Fruit fly (Drosophila melanogaster) whole organism, prepupa: ENCODE data around the gene pim.

Experiments used
- CG10631 ChIP-seq: fragments of 200-800 bp; sonication (Bioruptor generic); optimal IDR thresholded peaks from 2 replicates; lab custom pipeline; 2016; ENCODE audit warnings: missing biosample characterization, missing genetic modification characterization
- CG10669 ChIP-seq: fragments of 200-800 bp; sonication (Bioruptor generic); optimal IDR thresholded peaks from 3 replicates; lab custom pipeline; 2018; ENCODE audit warnings: missing biosample characterization, mild to moderate bottlenecking, missing genetic modification characterization, moderate library complexity
- CG11762 ChIP-seq: fragments of 200-800 bp; sonication (Bioruptor generic); optimal IDR thresholded peaks from 3 replicates; lab custom pipeline; 2016; ENCODE audit warnings: missing biosample characterization, missing genetic modification characterization; ENCODE audit not compliant: insufficient read depth
- CG1621 ChIP-seq: fragments of 200-800 bp; sonication (Bioruptor generic); optimal IDR thresholded peaks from 3 replicates; lab custom pipeline; 2018; ENCODE audit warnings: missing biosample characterization, mild to moderate bottlenecking, missing genetic modification characterization
- CG16779 ChIP-seq: fragments of 200-800 bp; sonication (Bioruptor generic); optimal IDR thresholded peaks from 3 replicates; lab custom pipeline; 2017; ENCODE audit warnings: missing biosample characterization, mild to moderate bottlenecking, missing genetic modification characterization
- CG3032 ChIP-seq: fragments of 200-800 bp; optimal IDR thresholded peaks from 2 replicates; lab custom pipeline; 2019; ENCODE audit warnings: missing biosample characterization, mild to moderate bottlenecking, missing genetic modification characterization, moderate library complexity
- CG4318 ChIP-seq: fragments of 200-800 bp; sonication (Bioruptor generic); optimal IDR thresholded peaks from 3 replicates; lab custom pipeline; 2017; ENCODE audit warnings: missing biosample characterization, mild to moderate bottlenecking, missing genetic modification characterization
- CG6163 ChIP-seq: fragments of 200-800 bp; sonication (Bioruptor generic); IDR thresholded peaks from 3 replicates; pipeline ENCODE4 v1.3.6; 2022; ENCODE audit warnings: missing biosample characterization, missing genetic modification characterization
- CG6276 ChIP-seq: fragments of 200-800 bp; sonication (Bioruptor generic); optimal IDR thresholded peaks from 2 replicates; lab custom pipeline; 2017; ENCODE audit warnings: missing biosample characterization, mild to moderate bottlenecking, missing genetic modification characterization
- CG6808 ChIP-seq: fragments of 200-800 bp; sonication (Bioruptor generic); optimal IDR thresholded peaks from 3 replicates; lab custom pipeline; 2017; ENCODE audit warnings: missing biosample characterization, missing genetic modification characterization, mild to moderate bottlenecking, moderate library complexity, missing genetic modification reagents
- CG8632 ChIP-seq: fragments of 200-800 bp; sonication (Bioruptor generic); optimal IDR thresholded peaks from 3 replicates; lab custom pipeline; 2016; ENCODE audit warnings: missing biosample characterization, missing genetic modification characterization
- Eip75B ChIP-seq: fragments of 200-800 bp; sonication (Bioruptor generic); optimal IDR thresholded peaks from 3 replicates; lab custom pipeline; 2016; ENCODE audit warnings: missing biosample characterization, missing genetic modification characterization
- Eip78C ChIP-seq: fragments of 200-800 bp; sonication (Bioruptor generic); peaks from one replicate; lab custom pipeline; 2016; ENCODE audit warnings: missing biosample characterization, missing genetic modification characterization
- Eip93F ChIP-seq: fragments of 200-800 bp; sonication (Bioruptor generic); optimal IDR thresholded peaks from 2 replicates; lab custom pipeline; 2016; ENCODE audit warnings: missing biosample characterization, mild to moderate bottlenecking, missing genetic modification characterization
- Ets21C ChIP-seq: fragments of 200-800 bp; sonication (Bioruptor generic); optimal IDR thresholded peaks from 3 replicates; lab custom pipeline; 2016; ENCODE audit warnings: missing biosample characterization, missing genetic modification characterization
- Ets96B ChIP-seq: fragments of 200-800 bp; optimal IDR thresholded peaks from 2 replicates; lab custom pipeline; 2019; ENCODE audit warnings: missing biosample characterization, mild to moderate bottlenecking, missing genetic modification characterization, moderate library complexity
- Gug ChIP-seq: fragments of 200-800 bp; sonication (Bioruptor generic); IDR thresholded peaks from 2 replicates; pipeline ENCODE4 v1.3.6; 2022; ENCODE audit warnings: missing biosample characterization, missing genetic modification characterization
- Hr39 ChIP-seq: fragments of 200-800 bp; sonication (Bioruptor generic); optimal IDR thresholded peaks from 2 replicates; lab custom pipeline; 2016; ENCODE audit warnings: missing biosample characterization, missing genetic modification characterization
- Lpt ChIP-seq: fragments of 200-800 bp; sonication (Bioruptor generic); optimal IDR thresholded peaks from 3 replicates; lab custom pipeline; 2016; ENCODE audit warnings: missing biosample characterization, missing genetic modification characterization
- Met ChIP-seq: fragments of 200-800 bp; sonication (Bioruptor generic); optimal IDR thresholded peaks from 3 replicates; lab custom pipeline; 2016; ENCODE audit warnings: missing biosample characterization, missing genetic modification characterization
- OdsH ChIP-seq: fragments of 200-800 bp; sonication (Bioruptor generic); optimal IDR thresholded peaks from 3 replicates; lab custom pipeline; 2016; ENCODE audit warnings: missing biosample characterization, missing genetic modification characterization
- Sox102F ChIP-seq: fragments of 200-800 bp; sonication (Bioruptor generic); optimal IDR thresholded peaks from 2 replicates; lab custom pipeline; 2016; ENCODE audit warnings: missing biosample characterization, mild to moderate bottlenecking, missing genetic modification characterization
- Sox15 ChIP-seq: fragments of 200-800 bp; sonication (Bioruptor generic); optimal IDR thresholded peaks from 3 replicates; lab custom pipeline; 2016; ENCODE audit warnings: missing biosample characterization, missing genetic modification characterization
- achi ChIP-seq: fragments of 200-800 bp; sonication (Bioruptor generic); optimal IDR thresholded peaks from 3 replicates; lab custom pipeline; 2016; ENCODE audit warnings: missing biosample characterization, missing genetic modification characterization
- acj6 ChIP-seq: fragments of 200-800 bp; sonication (Bioruptor generic); optimal IDR thresholded peaks from 3 replicates; lab custom pipeline; 2016; ENCODE audit warnings: missing biosample characterization, missing genetic modification characterization
- esn ChIP-seq: fragments of 200-800 bp; sonication (Bioruptor generic); optimal IDR thresholded peaks from 2 replicates; lab custom pipeline; 2016; ENCODE audit warnings: missing biosample characterization, mild to moderate bottlenecking, missing genetic modification characterization, moderate library complexity
- fkh ChIP-seq: fragments of 200-800 bp; sonication (Bioruptor generic); optimal IDR thresholded peaks from 3 replicates; lab custom pipeline; 2017; ENCODE audit warnings: missing biosample characterization, mild to moderate bottlenecking, missing genetic modification characterization, moderate library complexity
- lz ChIP-seq: fragments of 200-800 bp; sonication (Bioruptor generic); optimal IDR thresholded peaks from 3 replicates; lab custom pipeline; 2016; ENCODE audit warnings: missing biosample characterization, missing genetic modification characterization
- net ChIP-seq: fragments of 200-800 bp; sonication (Bioruptor generic); optimal IDR thresholded peaks from 3 replicates; lab custom pipeline; 2016; ENCODE audit warnings: missing biosample characterization, missing genetic modification characterization
- pdm3 ChIP-seq: fragments of 200-800 bp; sonication (Bioruptor generic); optimal IDR thresholded peaks from 3 replicates; lab custom pipeline; 2016; ENCODE audit warnings: missing biosample characterization, missing genetic modification characterization
- spab ChIP-seq: fragments of 200-800 bp; sonication (Bioruptor generic); optimal IDR thresholded peaks from 2 replicates; lab custom pipeline; 2017; ENCODE audit warnings: missing biosample characterization, mild to moderate bottlenecking, missing genetic modification characterization, missing genetic modification reagents
- ss ChIP-seq, 2 experiments: fragments of 200-800 bp; sonication (Bioruptor generic); optimal IDR thresholded peaks; 2 replicates in 1 of 2; 3 replicates in 1 of 2; lab custom pipeline; 2017 to 2018; ENCODE audit warnings: mild to moderate bottlenecking in 2 of 2, missing biosample characterization in 2 of 2, missing genetic modification characterization in 2 of 2, moderate library complexity in 1 of 2
- topi ChIP-seq: fragments of 200-800 bp; sonication (Bioruptor generic); optimal IDR thresholded peaks from 3 replicates; lab custom pipeline; 2016; ENCODE audit warnings: missing biosample characterization, missing genetic modification characterization
- vri ChIP-seq: fragments of 200-800 bp; sonication (Bioruptor generic); optimal IDR thresholded peaks from 3 replicates; lab custom pipeline; 2016; ENCODE audit warnings: missing biosample characterization, mild to moderate bottlenecking, missing genetic modification characterization

pim gene

dm6 chr2L:10395642-10396487 lies 33.1 kb downstream of the pim start, which contains the start of gene Mdh1:
Gene Mdh1, minus strand, starts transcription at chr2L:10396332.
- no peak for TF ChIP-seq Ets21C (GFP tag; lab: Kevin White, UChicago)
- TF ChIP-seq Eip93F (GFP tag; lab: Kevin White, UChicago), result peak; percentile 18
- peak; percentile 4 for TF ChIP-seq CG6808 (GFP tag; lab: Kevin White, UChicago)
- no peak for TF ChIP-seq spab
- TF ChIP-seq ss (GFP tag; optimal IDR thresholded peaks at IDR 0.05; lab: Kevin White, UChicago), result peak; percentile 11 to 40
- TF ChIP-seq vri (GFP tag; lab: Kevin White, UChicago), result peak; percentile 55
- TF ChIP-seq Eip78C (GFP tag; lab: Kevin White, UChicago), result peak; percentile 64
- no peak for TF ChIP-seq OdsH (GFP tag; lab: Kevin White, UChicago)

- no peak for TF ChIP-seq CG16779
These were observed 33.7 kb downstream of the pim start, which contains the start of gene Cnot4 for dm6 chr2L:10396488-10396824. Gene Cnot4, plus strand, starts transcription at chr2L:10396716.

dm6 chr2L:10396877-10397587 lies 34.2 kb downstream of the pim start:
- peak; percentile 50 for TF ChIP-seq vri (GFP tag; lab: Kevin White, UChicago)
- peak; percentile 46 for TF ChIP-seq Eip78C (GFP tag; lab: Kevin White, UChicago)
- no peak for TF ChIP-seq Lpt (GFP tag; lab: Kevin White, UChicago)
- peak; percentile 14 for TF ChIP-seq esn
- peak in 1 of 2 experiments; percentile 72 for TF ChIP-seq ss (GFP tag; optimal IDR thresholded peaks at IDR 0.05; lab: Kevin White, UChicago)
- peak; percentile 28 for TF ChIP-seq topi (GFP tag; lab: Kevin White, UChicago)
- TF ChIP-seq fkh, result peak; percentile 83
- no peak for TF ChIP-seq Sox15 (GFP tag; lab: Kevin White, UChicago)

dm6 chr2L:10403803-10404315 lies 41.1 kb downstream of the pim start:
- TF ChIP-seq fkh (peak; percentile 9), lz (GFP tag; lab: Kevin White, UChicago) (no peak), CG6808 (GFP tag; lab: Kevin White, UChicago) (no peak), pdm3 (no peak), Gug (GFP tag; lab: Robert Waterston, UW) (no peak), CG6276 (GFP tag; lab: Kevin White, UChicago) (no peak), Eip78C (GFP tag; lab: Kevin White, UChicago) (peak; percentile 50), topi (GFP tag; lab: Kevin White, UChicago) (no peak), CG10669 (GFP tag; lab: Kevin White, UChicago) (peak; percentile 78), acj6 (GFP tag; lab: Kevin White, UChicago) (no peak)

dm6 chr2L:10405008-10405654 lies 42.3 kb downstream of the pim start, which contains the start of the genes CG17768, LSm-4 and Ir31a:
Gene CG17768, minus strand, starts transcription at chr2L:10405203.
Gene LSm-4, minus strand, starts transcription at chr2L:10405203.
Gene Ir31a, plus strand, starts transcription at chr2L:10405565.
- TF ChIP-seq Eip78C (GFP tag; lab: Kevin White, UChicago) (peak; percentile 23), fkh (peak; percentile 33), net (GFP tag; lab: Kevin White, UChicago) (no peak), CG1621 (tag; lab: Kevin White, UChicago) (no peak), Lpt (GFP tag; lab: Kevin White, UChicago) (no peak), pdm3 (no peak)
- TF ChIP-seq, all 60 proteins: peak for 2

- TF ChIP-seq achi (GFP tag; lab: Kevin White, UChicago) (no peak), Met (GFP tag; lab: Kevin White, UChicago) (no peak), pdm3 (no peak), Sox102F (no peak), CG11762 (GFP tag; lab: Kevin White, UChicago) (peak; percentile 27), CG8632 (GFP tag; lab: Kevin White, UChicago) (peak; percentile 32), vri (GFP tag; lab: Kevin White, UChicago) (no peak), Ets96B (tag; lab: Kevin White, UChicago) (peak; percentile 37), Hr39 (no peak), topi (GFP tag; lab: Kevin White, UChicago) (peak; percentile 71), CG16779 (no peak), fkh (peak; percentile 59), CG4318 (GFP tag; lab: Kevin White, UChicago) (no peak), CG10631 (GFP tag; lab: Kevin White, UChicago) (no peak), Sox15 (GFP tag; lab: Kevin White, UChicago) (peak; percentile 47), CG3032 (tag; lab: Kevin White, UChicago) (peak; percentile 62), OdsH (GFP tag; lab: Kevin White, UChicago) (peak; percentile 58), CG10669 (GFP tag; lab: Kevin White, UChicago) (peak; percentile 62), Eip75B (GFP tag; lab: Kevin White, UChicago) (no peak), CG6163 (no peak)
These were observed 45.4 kb downstream of the pim start, which contains the start of the genes Ip259 and RpS27A for dm6 chr2L:10408122-10408576. Gene Ip259, plus strand, starts transcription at chr2L:10408352. Gene RpS27A, plus strand, starts transcription at chr2L:10408352.
